Worm (Caenorhabditis elegans) whole organism, young adult: ENCODE measurements around the gene F58A4.2.

ENCODE experiments used
- C17E4.6 ChIP-seq: fragments of 200-800 bp; sonication (Bioruptor generic); IDR thresholded peaks from 2 replicates; pipeline ENCODE4 v1.3.6; 2022; ENCODE audit warnings: missing genetic modification reagents, missing genetic modification characterization, missing compliant biosample characterization
- F49E8.2 ChIP-seq: sonication (generic microtip); optimal IDR thresholded peaks from 3 replicates; lab custom pipeline; 2017; ENCODE audit warnings: missing genetic modification characterization, mild to moderate bottlenecking, missing compliant biosample characterization, antibody characterized with exemption, moderate library complexity; ENCODE audit not compliant: insufficient read depth
- F52B5.7 ChIP-seq: sonication (generic microtip); optimal IDR thresholded peaks from 2 replicates; lab custom pipeline; 2016; ENCODE audit warnings: mild to moderate bottlenecking, missing genetic modification characterization, missing compliant biosample characterization
- F55B11.4 ChIP-seq: sonication (generic microtip); optimal IDR thresholded peaks from 2 replicates; lab custom pipeline; 2016; ENCODE audit warnings: missing compliant biosample characterization, missing genetic modification characterization, borderline replicate concordance; ENCODE audit not compliant: insufficient read depth
- F57A8.1 ChIP-seq: fragments of 200-800 bp; sonication (Bioruptor generic); optimal IDR thresholded peaks from 2 replicates; lab custom pipeline; 2018; ENCODE audit warnings: mild to moderate bottlenecking, missing genetic modification characterization, moderate library complexity, missing compliant biosample characterization
- K12H6.12 ChIP-seq: fragments of 200-800 bp; sonication (Bioruptor generic); optimal IDR thresholded peaks from 2 replicates; lab custom pipeline; 2018; ENCODE audit warnings: mild to moderate bottlenecking, missing genetic modification characterization, missing compliant biosample characterization
- T07F8.4 ChIP-seq: sonication (generic microtip); optimal IDR thresholded peaks from 2 replicates; lab custom pipeline; 2016; ENCODE audit warnings: mild to moderate bottlenecking, missing genetic modification characterization, moderate library complexity, missing compliant biosample characterization
- T26A5.8 ChIP-seq: sonication (generic microtip); optimal IDR thresholded peaks from 2 replicates; lab custom pipeline; 2016; ENCODE audit warnings: missing genetic modification characterization, missing compliant biosample characterization
- Y53F4B.3 ChIP-seq: fragments of 200-800 bp; sonication (Bioruptor generic); IDR thresholded peaks from 2 replicates; pipeline ENCODE4 v1.3.6; 2022; ENCODE audit warnings: missing genetic modification reagents, missing genetic modification characterization, missing compliant biosample characterization
- Y67H2A.10 ChIP-seq: fragments of 200-800 bp; sonication (Bioruptor generic); conservative IDR thresholded peaks from 2 replicates; pipeline ENCODE4 v1.3.6; 2022; ENCODE audit warnings: missing genetic modification reagents, missing genetic modification characterization, missing compliant biosample characterization
- akir-1 ChIP-seq: fragments of 200-800 bp; sonication (Bioruptor generic); optimal IDR thresholded peaks from 2 replicates; lab custom pipeline; 2018; ENCODE audit warnings: mild to moderate bottlenecking, missing genetic modification characterization, moderate library complexity, missing compliant biosample characterization
- ama-1 ChIP-seq, 3 experiments: fragments of 150-350 bp in 1 of 3; sonication (generic microtip) in 2 of 3; optimal IDR thresholded peaks; 2 replicates each; lab custom pipeline; 2014 to 2018; ENCODE audit warnings: missing biosample characterization in 2 of 3, missing genetic modification characterization in 2 of 3, missing genetic modification reagents in 2 of 3
- aptf-3 ChIP-seq: fragments of 200-800 bp; sonication (Bioruptor generic); IDR thresholded peaks from 2 replicates; pipeline ENCODE4 v1.3.6; 2022; ENCODE audit warnings: missing genetic modification characterization, missing compliant biosample characterization
- attf-3 ChIP-seq: fragments of 200-800 bp; sonication (Bioruptor generic); conservative IDR thresholded peaks from 2 replicates; pipeline ENCODE4 v1.3.6; 2022; ENCODE audit warnings: missing genetic modification reagents, missing genetic modification characterization, missing compliant biosample characterization
- attf-5 ChIP-seq: fragments of 200-800 bp; sonication (Bioruptor generic); optimal IDR thresholded peaks from 2 replicates; lab custom pipeline; 2018; ENCODE audit warnings: mild to moderate bottlenecking, missing genetic modification characterization, missing compliant biosample characterization
- bed-2 ChIP-seq: fragments of 200-800 bp; sonication (Bioruptor generic); IDR thresholded peaks from 2 replicates; pipeline ENCODE4 v1.3.6; 2022; ENCODE audit warnings: missing genetic modification reagents, missing genetic modification characterization, missing compliant biosample characterization
- ccch-3 ChIP-seq: fragments of 200-800 bp; sonication (Bioruptor generic); optimal IDR thresholded peaks from 2 replicates; lab custom pipeline; 2018; ENCODE audit warnings: mild to moderate bottlenecking, missing genetic modification characterization, missing compliant biosample characterization
- ceh-27 ChIP-seq: fragments of 200-800 bp; sonication (Bioruptor generic); optimal IDR thresholded peaks from 2 replicates; lab custom pipeline; 2018; ENCODE audit warnings: mild to moderate bottlenecking, missing genetic modification characterization, moderate library complexity, missing compliant biosample characterization
- ceh-91 ChIP-seq: fragments of 200-800 bp; sonication (Bioruptor generic); IDR thresholded peaks from 2 replicates; pipeline ENCODE4 v1.3.6; 2022; ENCODE audit warnings: missing genetic modification reagents, missing genetic modification characterization, missing compliant biosample characterization
- chd-7 ChIP-seq: sonication (generic microtip); optimal IDR thresholded peaks from 2 replicates; lab custom pipeline; 2016; ENCODE audit warnings: mild to moderate bottlenecking, missing genetic modification characterization, moderate library complexity, missing compliant biosample characterization
- him-1 ChIP-seq: sonication (generic microtip); optimal IDR thresholded peaks from 2 replicates; lab custom pipeline; 2016; ENCODE audit warnings: missing genotype, missing genetic modification reagents, missing genetic modification characterization, missing compliant biosample characterization
- lag-1 ChIP-seq: fragments of 200-800 bp; sonication (Bioruptor generic); IDR thresholded peaks from 2 replicates; pipeline ENCODE4 v1.3.6; 2022; ENCODE audit warnings: missing genetic modification reagents, missing genetic modification characterization, missing compliant biosample characterization
- let-607 ChIP-seq, 2 experiments: fragments of 200-800 bp in 1 of 2; sonication (Bioruptor generic) in 1 of 2; sonication (generic microtip) in 1 of 2; optimal IDR thresholded peaks; 2 replicates each; lab custom pipeline; 2016 to 2018; ENCODE audit warnings: mild to moderate bottlenecking in 2 of 2, missing compliant biosample characterization in 2 of 2, missing genetic modification characterization in 2 of 2, moderate library complexity in 2 of 2, missing genotype in 1 of 2
- lin-26 ChIP-seq: fragments of 200-800 bp; sonication (Bioruptor generic); IDR thresholded peaks from 2 replicates; pipeline ENCODE4 v1.3.6; 2022; ENCODE audit warnings: missing genetic modification reagents, missing genetic modification characterization, missing compliant biosample characterization
- lin-40 ChIP-seq: sonication (generic microtip); optimal IDR thresholded peaks from 2 replicates; lab custom pipeline; 2016; ENCODE audit warnings: missing genetic modification characterization, mild to moderate bottlenecking, missing compliant biosample characterization, missing genotype, missing genetic modification reagents
- lsy-27 ChIP-seq: sonication (generic microtip); optimal IDR thresholded peaks from 2 replicates; lab custom pipeline; 2017; ENCODE audit warnings: missing genetic modification characterization, mild to moderate bottlenecking, missing compliant biosample characterization, antibody characterized with exemption, missing genotype, borderline replicate concordance; ENCODE audit not compliant: insufficient read depth
- madf-8 ChIP-seq: fragments of 200-800 bp; sonication (Bioruptor generic); conservative IDR thresholded peaks from 2 replicates; pipeline ENCODE4 v1.3.6; 2022; ENCODE audit warnings: missing genetic modification reagents, missing genetic modification characterization, missing compliant biosample characterization
- nhr-120 ChIP-seq: fragments of 200-800 bp; sonication (Bioruptor generic); IDR thresholded peaks from 2 replicates; pipeline ENCODE4 v1.3.6; 2022; ENCODE audit warnings: missing genetic modification characterization, missing compliant biosample characterization
- nhr-80 ChIP-seq: sonication (generic microtip); optimal IDR thresholded peaks from 2 replicates; lab custom pipeline; 2016; ENCODE audit warnings: missing genetic modification characterization, missing compliant biosample characterization
- pbrm-1 ChIP-seq: fragments of 200-800 bp; sonication (Bioruptor generic); IDR thresholded peaks from 2 replicates; pipeline ENCODE4 v1.3.6; 2022; ENCODE audit warnings: missing genetic modification reagents, missing genetic modification characterization, missing compliant biosample characterization
- rec-8 ChIP-seq, 2 experiments: sonication (generic microtip); optimal IDR thresholded peaks; 2 replicates each; lab custom pipeline; 2016; ENCODE audit warnings: mild to moderate bottlenecking in 2 of 2, missing genetic modification characterization in 2 of 2, missing genetic modification reagents in 2 of 2, missing genotype in 2 of 2, missing biosample characterization in 1 of 2, missing compliant biosample characterization in 1 of 2, moderate library complexity in 1 of 2
- rpc-1 ChIP-seq, 2 experiments: fragments of 150-350 bp in 1 of 2; sonication (generic microtip) in 1 of 2; optimal IDR thresholded peaks; 2 replicates each; lab custom pipeline; 2014 to 2018; ENCODE audit warnings: missing biosample characterization in 1 of 2, missing genetic modification characterization in 1 of 2, missing genetic modification reagents in 1 of 2, missing genotype in 1 of 2
- snpc-3.4 ChIP-seq: sonication (generic microtip); optimal IDR thresholded peaks from 2 replicates; lab custom pipeline; 2017; ENCODE audit warnings: missing genetic modification characterization, mild to moderate bottlenecking, missing compliant biosample characterization, antibody characterized with exemption, moderate library complexity, missing genotype, missing genetic modification reagents
- snpc-4 ChIP-seq, 5 experiments: fragments of 150-350 bp in 1 of 5; sonication (generic microtip) in 4 of 5; optimal IDR thresholded peaks; 2 replicates each; lab custom pipeline; 2014 to 2018; ENCODE audit warnings: missing genetic modification characterization in 5 of 5, missing biosample characterization in 3 of 5, antibody characterized with exemption in 2 of 5, mild to moderate bottlenecking in 2 of 5, missing compliant biosample characterization in 2 of 5, missing genotype in 2 of 5, moderate library complexity in 2 of 5, missing genetic modification reagents in 1 of 5
- sptf-2 ChIP-seq: fragments of 200-800 bp; sonication (Bioruptor generic); optimal IDR thresholded peaks from 2 replicates; lab custom pipeline; 2018; ENCODE audit warnings: mild to moderate bottlenecking, missing genetic modification characterization, missing compliant biosample characterization
- tbp1 ChIP-seq: fragments of 200-800 bp; sonication (Bioruptor generic); optimal IDR thresholded peaks from 2 replicates; lab custom pipeline; 2018; ENCODE audit warnings: mild to moderate bottlenecking, missing genetic modification characterization, missing compliant biosample characterization
- tbx-9 ChIP-seq: sonication (generic microtip); optimal IDR thresholded peaks from 2 replicates; lab custom pipeline; 2016; ENCODE audit warnings: borderline replicate concordance, missing genetic modification characterization, inconsistent platforms, missing compliant biosample characterization
- unc-130 ChIP-seq: sonication (generic microtip); optimal IDR thresholded peaks from 2 replicates; lab custom pipeline; 2016; ENCODE audit warnings: missing genetic modification reagents, missing genetic modification characterization, missing compliant biosample characterization
- unc-62 ChIP-seq: fragments of 150-350 bp; optimal IDR thresholded peaks from 2 replicates; lab custom pipeline; 2014; ENCODE audit warnings: missing biosample characterization, missing genetic modification reagents, missing genetic modification characterization
- xnd-1 ChIP-seq: sonication (generic microtip); optimal IDR thresholded peaks from 2 replicates; lab custom pipeline; 2016; ENCODE audit warnings: missing genotype, missing genetic modification reagents, missing genetic modification characterization, missing compliant biosample characterization
- ztf-22 ChIP-seq: fragments of 200-800 bp; sonication (Bioruptor generic); optimal IDR thresholded peaks from 2 replicates; lab custom pipeline; 2018; ENCODE audit warnings: mild to moderate bottlenecking, missing genetic modification characterization, moderate library complexity, missing compliant biosample characterization
- ztf-25 ChIP-seq: fragments of 200-800 bp; sonication (Bioruptor generic); IDR thresholded peaks from 2 replicates; pipeline ENCODE4 v1.3.6; 2022; ENCODE audit warnings: missing genetic modification reagents, missing genetic modification characterization, missing compliant biosample characterization
- ztf-26 ChIP-seq: sonication (generic microtip); optimal IDR thresholded peaks from 2 replicates; lab custom pipeline; 2017; ENCODE audit warnings: missing genetic modification characterization, missing compliant biosample characterization
- ztf-28 ChIP-seq: fragments of 200-800 bp; sonication (Bioruptor generic); IDR thresholded peaks from 2 replicates; pipeline ENCODE4 v1.3.6; 2022; ENCODE audit warnings: missing genetic modification reagents, missing genetic modification characterization, missing compliant biosample characterization
- ztf-3 ChIP-seq: fragments of 200-800 bp; sonication (Bioruptor generic); optimal IDR thresholded peaks from 2 replicates; lab custom pipeline; 2018; ENCODE audit warnings: mild to moderate bottlenecking, missing genetic modification characterization, missing compliant biosample characterization
- ztf-6 ChIP-seq: fragments of 200-800 bp; sonication (Bioruptor generic); IDR thresholded peaks from 2 replicates; pipeline ENCODE4 v1.3.6; 2022; ENCODE audit warnings: missing genetic modification reagents, missing genetic modification characterization, missing compliant biosample characterization

Gene F58A4.2

DNA sequence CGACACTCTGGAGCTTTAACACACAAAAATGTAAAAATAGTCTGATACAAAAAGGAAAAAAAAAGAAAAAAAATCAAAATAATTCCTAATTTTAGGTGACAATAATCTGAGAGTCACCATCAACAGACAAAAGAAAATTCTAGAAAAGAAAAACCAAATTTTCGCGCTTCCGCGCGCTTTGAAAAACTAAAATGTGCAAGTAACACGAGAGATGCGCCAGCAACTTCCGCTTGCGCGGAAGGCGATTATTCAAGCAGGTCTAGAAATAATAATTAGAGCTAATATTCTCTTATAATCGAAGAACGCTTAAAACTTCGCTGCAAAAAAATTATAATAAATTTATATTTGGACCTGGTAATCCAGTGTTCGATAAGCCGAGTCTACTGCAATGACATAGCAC lies 16.4 kb upstream of the F58A4.2 start (continued):
- TF ChIP-seq ccch-3 (GFP tag; lab: Kevin White, UChicago) (no peak), pbrm-1 (GFP tag; lab: Robert Waterston, UW) (peak; percentile 94), xnd-1 (tag; lab: Kevin White, UChicago) (peak; percentile 100), K12H6.12 (tag; lab: Kevin White, UChicago) (no peak), rec-8 (tag; optimal IDR thresholded peaks at IDR 0.05; lab: Kevin White, UChicago) (peak in 1 of 2 experiments; percentile 17), tbx-9 (tag; lab: Kevin White, UChicago) (no peak), akir-1 (no peak), lag-1 (GFP tag; lab: Robert Waterston, UW) (no peak), lin-40 (tag; lab: Kevin White, UChicago) (no peak), F57A8.1 (GFP tag; lab: Kevin White, UChicago) (no peak), let-607 (tag; optimal IDR thresholded peaks at IDR 0.05; lab: Kevin White, UChicago) (no peak), madf-8 (peak; percentile 100), F49E8.2 (tag; lab: Kevin White, UChicago) (peak; percentile 97), him-1 (tag; lab: Kevin White, UChicago) (peak; percentile 87), chd-7 (tag; lab: Kevin White, UChicago) (no peak), rpc-1 (optimal IDR thresholded peaks at IDR 0.05; lab: Kevin White, UChicago) (peak; percentile 15), rpc-1 (tag; optimal IDR thresholded peaks at IDR 0.05; lab: Kevin White, UChicago) (no peak), ztf-22 (GFP tag; lab: Kevin White, UChicago) (no peak), nhr-80 (tag; lab: Kevin White, UChicago) (no peak), tbp1 (GFP tag; lab: Kevin White, UChicago) (peak; percentile 75), bed-2 (no peak), lsy-27 (tag; lab: Kevin White, UChicago) (peak; percentile 40), ceh-27 (GFP tag; lab: Kevin White, UChicago) (no peak), Y67H2A.10 (peak; percentile 81; the same call in 1 of the 2 replicates), snpc-3.4 (tag; lab: Kevin White, UChicago) (peak; percentile 97), ama-1 (optimal IDR thresholded peaks at IDR 0.05; lab: Kevin White, UChicago) (no peak), ama-1 (GFP tag; optimal IDR thresholded peaks at IDR 0.05; lab: Kevin White, UChicago) (peak in 1 of 2 experiments; percentile 42), C17E4.6 (GFP tag; lab: Robert Waterston, UW) (peak; percentile 98), nhr-120 (GFP tag; lab: Robert Waterston, UW) (no peak), T07F8.4 (tag; lab: Kevin White, UChicago) (no peak), snpc-4 (GFP tag; optimal IDR thresholded peaks at IDR 0.05; lab: Kevin White, UChicago) (peak; percentile 52), snpc-4 (tag; optimal IDR thresholded peaks at IDR 0.05; lab: Kevin White, UChicago) (peak; percentile 54 to 86 (median 70)), sptf-2 (GFP tag; lab: Kevin White, UChicago) (no peak), unc-130 (GFP tag; lab: Kevin White, UChicago) (peak; percentile 95), F55B11.4 (tag; lab: Kevin White, UChicago) (no peak), attf-3 (peak; percentile 72), ztf-28 (GFP tag; lab: Robert Waterston, UW) (peak; percentile 94), unc-62 (no peak), Y53F4B.3 (GFP tag; lab: Robert Waterston, UW) (peak; percentile 73), lin-26 (peak; percentile 87), ztf-6 (GFP tag; lab: Robert Waterston, UW) (0 out of 2 replicates have a peak, but pooled peaks have one; percentile 7), T26A5.8 (peak; percentile 3), F52B5.7 (tag; lab: Kevin White, UChicago) (no peak), aptf-3 (GFP tag; lab: Robert Waterston, UW) (no peak), attf-5 (GFP tag; lab: Kevin White, UChicago) (no peak), ceh-91 (peak; percentile 100), ztf-3 (GFP tag; lab: Kevin White, UChicago) (no peak), ztf-26 (tag; lab: Kevin White, UChicago) (no peak), ztf-25 (GFP tag; lab: Robert Waterston, UW) (no peak)
